Fruit fly (Drosophila melanogaster) whole organism, embryonic: ENCODE measurements around the gene CG17786.

Experiments
- Asciz ChIP-seq: fragments of 200-800 bp; sonication (Bioruptor generic); optimal IDR thresholded peaks from 2 replicates; lab custom pipeline; 2017; ENCODE audit warnings: missing biosample characterization, mild to moderate bottlenecking, missing genetic modification characterization, missing genetic modification reagents
- CG10209 ChIP-seq: fragments of 200-800 bp; sonication (Bioruptor generic); optimal IDR thresholded peaks from 3 replicates; lab custom pipeline; 2017; ENCODE audit warnings: missing biosample characterization, mild to moderate bottlenecking, missing genetic modification characterization, missing genetic modification reagents
- CG10431 ChIP-seq: fragments of 200-800 bp; sonication (Bioruptor generic); optimal IDR thresholded peaks from 3 replicates; lab custom pipeline; 2018; ENCODE audit warnings: missing biosample characterization, mild to moderate bottlenecking, missing genetic modification characterization
- CG10462 ChIP-seq: fragments of 200-800 bp; sonication (Bioruptor generic); optimal IDR thresholded peaks from 2 replicates; lab custom pipeline; 2016; ENCODE audit warnings: missing biosample characterization, missing genetic modification characterization
- CG10565 ChIP-seq: fragments of 200-800 bp; sonication (Bioruptor generic); optimal IDR thresholded peaks from 3 replicates; lab custom pipeline; 2016; ENCODE audit warnings: missing biosample characterization, mild to moderate bottlenecking, missing genetic modification characterization
- CG11723 ChIP-seq: fragments of 200-800 bp; sonication (Bioruptor generic); optimal IDR thresholded peaks from 2 replicates; lab custom pipeline; 2017; ENCODE audit warnings: missing biosample characterization, mild to moderate bottlenecking, missing genetic modification characterization
- CG12299 ChIP-seq: fragments of 200-800 bp; sonication (Bioruptor generic); optimal IDR thresholded peaks from 2 replicates; lab custom pipeline; 2018; ENCODE audit warnings: missing biosample characterization, mild to moderate bottlenecking, missing genetic modification characterization
- CG1233 ChIP-seq: fragments of 200-800 bp; sonication (Bioruptor generic); optimal IDR thresholded peaks from 4 replicates; lab custom pipeline; 2018; ENCODE audit warnings: missing biosample characterization, mild to moderate bottlenecking, missing genetic modification characterization
- CG12391 ChIP-seq: fragments of 200-800 bp; sonication (Bioruptor generic); optimal IDR thresholded peaks from 3 replicates; lab custom pipeline; 2018; ENCODE audit warnings: missing biosample characterization, mild to moderate bottlenecking, missing genetic modification characterization, moderate library complexity
- CG13123 ChIP-seq: fragments of 200-800 bp; sonication (Bioruptor generic); optimal IDR thresholded peaks from 2 replicates; lab custom pipeline; 2016; ENCODE audit warnings: missing biosample characterization, missing genetic modification characterization
- CG13296 ChIP-seq: fragments of 200-800 bp; sonication (Bioruptor generic); optimal IDR thresholded peaks from 3 replicates; lab custom pipeline; 2018; ENCODE audit warnings: missing biosample characterization, mild to moderate bottlenecking, missing genetic modification characterization
- CG14667 ChIP-seq: fragments of 200-800 bp; sonication (Bioruptor generic); IDR thresholded peaks from 2 replicates; pipeline ENCODE4 v1.3.6; 2022; ENCODE audit warnings: missing biosample characterization, missing genetic modification characterization
- CG14710 ChIP-seq: fragments of 200-800 bp; sonication (Bioruptor generic); optimal IDR thresholded peaks from 3 replicates; lab custom pipeline; 2019; ENCODE audit warnings: missing biosample characterization, mild to moderate bottlenecking, missing genetic modification characterization, moderate library complexity
- CG16863 ChIP-seq: fragments of 200-800 bp; sonication (Bioruptor generic); optimal IDR thresholded peaks from 3 replicates; lab custom pipeline; 2016; ENCODE audit warnings: missing biosample characterization, missing genetic modification characterization
- CG17328 ChIP-seq: fragments of 200-800 bp; sonication (Bioruptor generic); IDR thresholded peaks from 2 replicates; pipeline ENCODE4 v1.3.6; 2022; ENCODE audit warnings: missing biosample characterization, missing genetic modification characterization
- CG17568 ChIP-seq: fragments of 200-800 bp; sonication (Bioruptor generic); optimal IDR thresholded peaks from 2 replicates; lab custom pipeline; 2018; ENCODE audit warnings: missing biosample characterization, mild to moderate bottlenecking, missing genetic modification characterization, moderate library complexity
- CG17829 ChIP-seq: fragments of 200-800 bp; optimal IDR thresholded peaks from 2 replicates; lab custom pipeline; 2019; ENCODE audit warnings: missing biosample characterization, mild to moderate bottlenecking, missing genetic modification characterization, moderate library complexity
- CG1832 ChIP-seq: fragments of 200-800 bp; sonication (Bioruptor generic); optimal IDR thresholded peaks from 2 replicates; lab custom pipeline; 2017; ENCODE audit warnings: missing biosample characterization, mild to moderate bottlenecking, missing genetic modification characterization, inconsistent platforms
- CG18599 ChIP-seq: fragments of 200-800 bp; sonication (Bioruptor generic); optimal IDR thresholded peaks from 3 replicates; lab custom pipeline; 2017; ENCODE audit warnings: missing biosample characterization, missing genetic modification characterization, mild to moderate bottlenecking, moderate library complexity, missing genetic modification reagents
- CG2889 ChIP-seq: fragments of 200-800 bp; sonication (Bioruptor generic); IDR thresholded peaks from 3 replicates; pipeline ENCODE4 v1.3.6; 2022; ENCODE audit warnings: missing biosample characterization, missing genetic modification characterization
- CG32767 ChIP-seq: fragments of 200-800 bp; sonication (Bioruptor generic); IDR thresholded peaks from 2 replicates; pipeline ENCODE4 v1.3.6; 2022; ENCODE audit warnings: missing biosample characterization, missing genetic modification characterization
- CG3995 ChIP-seq: fragments of 200-800 bp; sonication (Bioruptor generic); optimal IDR thresholded peaks from 3 replicates; lab custom pipeline; 2016; ENCODE audit warnings: missing biosample characterization, missing genetic modification characterization
- CG4617 ChIP-seq: fragments of 200-800 bp; sonication (Bioruptor generic); optimal IDR thresholded peaks from 3 replicates; lab custom pipeline; 2016; ENCODE audit warnings: missing biosample characterization, missing genetic modification characterization, borderline replicate concordance
- CG8281 ChIP-seq: fragments of 200-800 bp; sonication (Bioruptor generic); optimal IDR thresholded peaks from 2 replicates; lab custom pipeline; 2018; ENCODE audit warnings: missing biosample characterization, mild to moderate bottlenecking, missing genetic modification characterization, moderate library complexity
- CG9437 ChIP-seq: fragments of 200-800 bp; sonication (Bioruptor generic); optimal IDR thresholded peaks from 2 replicates; lab custom pipeline; 2018; ENCODE audit warnings: missing biosample characterization, mild to moderate bottlenecking, missing genetic modification characterization
- CG9932 ChIP-seq: fragments of 200-800 bp; sonication (Bioruptor generic); IDR thresholded peaks from 2 replicates; pipeline ENCODE4 v1.3.6; 2022; ENCODE audit warnings: missing biosample characterization, missing genetic modification characterization
- Chrac-16 ChIP-seq: fragments of 200-800 bp; sonication (Bioruptor generic); optimal IDR thresholded peaks from 3 replicates; lab custom pipeline; 2016; ENCODE audit warnings: missing biosample characterization, missing genetic modification characterization
- Gsc ChIP-seq: fragments of 200-800 bp; sonication (Bioruptor generic); IDR thresholded peaks from 2 replicates; pipeline ENCODE4 v1.3.6; 2022; ENCODE audit warnings: missing biosample characterization, missing genetic modification characterization
- Hr39 ChIP-seq: fragments of >200 bp; optimal IDR thresholded peaks from 2 replicates; lab custom pipeline; 2017
- Lim3 ChIP-seq: fragments of 200-800 bp; sonication (Bioruptor generic); IDR thresholded peaks from 2 replicates; pipeline ENCODE4 v1.3.6; 2022; ENCODE audit warnings: missing biosample characterization, missing genetic modification characterization
- Meics ChIP-seq: fragments of 200-800 bp; sonication (Bioruptor generic); optimal IDR thresholded peaks from 2 replicates; lab custom pipeline; 2017; ENCODE audit warnings: missing biosample characterization, mild to moderate bottlenecking, missing genetic modification characterization
- Myb ChIP-seq: fragments of 200-800 bp; sonication (Bioruptor generic); optimal IDR thresholded peaks from 2 replicates; lab custom pipeline; 2016; ENCODE audit warnings: missing biosample characterization, missing genetic modification characterization
- Sin3A ChIP-seq: fragments of >200 bp; optimal IDR thresholded peaks from 2 replicates; lab custom pipeline; 2018
- Six4 ChIP-seq: fragments of 200-800 bp; sonication (Bioruptor generic); optimal IDR thresholded peaks from 2 replicates; lab custom pipeline; 2016; ENCODE audit warnings: missing biosample characterization, missing genetic modification characterization
- YL-1 ChIP-seq: fragments of 200-800 bp; sonication (Bioruptor generic); optimal IDR thresholded peaks from 3 replicates; lab custom pipeline; 2017; ENCODE audit warnings: missing biosample characterization, mild to moderate bottlenecking, missing genetic modification characterization
- aop ChIP-seq: fragments of 200-800 bp; sonication (Bioruptor generic); IDR thresholded peaks from 2 replicates; pipeline ENCODE4 v1.3.6; 2022; ENCODE audit warnings: missing biosample characterization, missing genetic modification characterization
- crp ChIP-seq, 2 experiments: fragments of 200-800 bp; sonication (Bioruptor generic); optimal IDR thresholded peaks; 2 replicates in 1 of 2; 3 replicates in 1 of 2; lab custom pipeline; 2017; ENCODE audit warnings: missing biosample characterization in 2 of 2, missing genetic modification characterization in 2 of 2, mild to moderate bottlenecking in 1 of 2, moderate library complexity in 1 of 2
- fd102C ChIP-seq: fragments of 200-800 bp; sonication (Bioruptor generic); optimal IDR thresholded peaks from 2 replicates; lab custom pipeline; 2018; ENCODE audit warnings: missing biosample characterization, mild to moderate bottlenecking, missing genetic modification characterization, moderate library complexity
- gem ChIP-seq: fragments of 200-800 bp; sonication (Bioruptor generic); optimal IDR thresholded peaks from 2 replicates; lab custom pipeline; 2019; ENCODE audit warnings: missing biosample characterization, mild to moderate bottlenecking, missing genetic modification characterization, moderate library complexity
- kah ChIP-seq: fragments of 200-800 bp; sonication (Bioruptor generic); optimal IDR thresholded peaks from 2 replicates; lab custom pipeline; 2018; ENCODE audit warnings: missing biosample characterization, mild to moderate bottlenecking, missing genetic modification characterization
- lmd ChIP-seq: fragments of 200-800 bp; sonication (Bioruptor generic); IDR thresholded peaks from 2 replicates; pipeline ENCODE4 v1.3.6; 2022; ENCODE audit warnings: missing biosample characterization, missing genetic modification characterization
- luna ChIP-seq: fragments of 200-800 bp; sonication (Bioruptor generic); optimal IDR thresholded peaks from 2 replicates; lab custom pipeline; 2016; ENCODE audit warnings: missing biosample characterization, missing genetic modification characterization
- pzg ChIP-seq: fragments of 200-800 bp; sonication (Bioruptor generic); optimal IDR thresholded peaks from 3 replicates; lab custom pipeline; 2018; ENCODE audit warnings: missing biosample characterization, mild to moderate bottlenecking, missing genetic modification characterization, moderate library complexity
- ro ChIP-seq: fragments of 200-800 bp; sonication (Bioruptor generic); IDR thresholded peaks from 2 replicates; pipeline ENCODE4 v1.3.6; 2022; ENCODE audit warnings: missing biosample characterization, missing genetic modification characterization
- schlank ChIP-seq: fragments of 200-800 bp; sonication (Bioruptor generic); optimal IDR thresholded peaks from 2 replicates; lab custom pipeline; 2018; ENCODE audit warnings: missing biosample characterization, mild to moderate bottlenecking, missing genetic modification characterization
- seq ChIP-seq: fragments of 200-800 bp; sonication (Bioruptor generic); IDR thresholded peaks from 2 replicates; pipeline ENCODE4 v1.3.6; 2022; ENCODE audit warnings: missing biosample characterization, missing genetic modification characterization
- shn ChIP-seq: fragments of 200-800 bp; sonication (Bioruptor generic); optimal IDR thresholded peaks from 3 replicates; lab custom pipeline; 2016; ENCODE audit warnings: missing biosample characterization, missing genetic modification characterization
- slou ChIP-seq: fragments of 200-800 bp; sonication (Bioruptor generic); optimal IDR thresholded peaks from 3 replicates; lab custom pipeline; 2016; ENCODE audit warnings: missing biosample characterization, missing genetic modification characterization
- sug ChIP-seq: fragments of 200-800 bp; optimal IDR thresholded peaks from 2 replicates; lab custom pipeline; 2019; ENCODE audit warnings: missing biosample characterization, mild to moderate bottlenecking, missing genetic modification characterization, moderate library complexity
- tgo ChIP-seq: fragments of 200-800 bp; sonication (Bioruptor generic); IDR thresholded peaks from 3 replicates; pipeline ENCODE4 v1.3.6; 2022; ENCODE audit warnings: missing biosample characterization, missing genetic modification characterization
- unpg ChIP-seq: fragments of 200-800 bp; sonication (Bioruptor generic); optimal IDR thresholded peaks from 3 replicates; lab custom pipeline; 2018; ENCODE audit warnings: missing biosample characterization, mild to moderate bottlenecking, missing genetic modification characterization, moderate library complexity
- wek ChIP-seq: fragments of 200-800 bp; sonication (Bioruptor generic); optimal IDR thresholded peaks from 3 replicates; lab custom pipeline; 2018; ENCODE audit warnings: missing biosample characterization, mild to moderate bottlenecking, missing genetic modification characterization, moderate library complexity

The CG17786 gene

dm6 chr3R:24186188-24186587, 32.3 kb downstream of the CG17786 start, which contains the start of gene mora (continued):
- TF ChIP-seq Asciz (GFP tag; lab: Kevin White, UChicago) (no peak), Six4 (GFP tag; lab: Kevin White, UChicago) (no peak), Myb (GFP tag; lab: Kevin White, UChicago) (no peak), CG13123 (GFP tag; lab: Kevin White, UChicago) (no peak), sug (no peak), CG17829 (tag; lab: Kevin White, UChicago) (no peak), CG1233 (GFP tag; lab: Kevin White, UChicago) (no peak), shn (GFP tag; lab: Kevin White, UChicago) (no peak), seq (no peak), CG12299 (tag; lab: Kevin White, UChicago) (no peak), CG10209 (GFP tag; lab: Kevin White, UChicago) (no peak), CG10565 (no peak), CG9437 (GFP tag; lab: Kevin White, UChicago) (peak; percentile 22), lmd (no peak), crp (GFP tag; optimal IDR thresholded peaks at IDR 0.05; lab: Kevin White, UChicago) (peak in 1 of 2 experiments; percentile 69), CG16863 (GFP tag; lab: Kevin White, UChicago) (no peak), unpg (GFP tag; lab: Kevin White, UChicago) (no peak), CG14667 (no peak), CG11723 (GFP tag; lab: Kevin White, UChicago) (no peak), CG10431 (GFP tag; lab: Kevin White, UChicago) (no peak), CG17568 (GFP tag; lab: Kevin White, UChicago) (no peak), kah (GFP tag; lab: Kevin White, UChicago) (no peak), CG9932 (GFP tag; lab: Robert Waterston, UW) (no peak), YL-1 (peak; percentile 72), CG2889 (GFP tag; lab: Robert Waterston, UW) (no peak), gem (tag; lab: Kevin White, UChicago) (no peak), Chrac-16 (GFP tag; lab: Kevin White, UChicago) (no peak), fd102C (no peak), CG10462 (no peak), ro (GFP tag; lab: Robert Waterston, UW) (no peak), Gsc (no peak), CG13296 (no peak), tgo (GFP tag; lab: Robert Waterston, UW) (no peak), CG14710 (tag; lab: Kevin White, UChicago) (peak; percentile 40), Lim3 (GFP tag; lab: Robert Waterston, UW) (no peak), pzg (GFP tag; lab: Kevin White, UChicago) (peak; percentile 65), slou (GFP tag; lab: Kevin White, UChicago) (no peak), CG12391 (tag; lab: Kevin White, UChicago) (no peak), wek (peak; percentile 11), CG32767 (GFP tag; lab: Robert Waterston, UW) (no peak), CG4617 (GFP tag; lab: Kevin White, UChicago) (peak; percentile 69), CG1832 (GFP tag; lab: Kevin White, UChicago) (no peak), Meics (GFP tag; lab: Kevin White, UChicago) (no peak), Sin3A (lab: Kevin White, UChicago) (peak; percentile 40), CG3995 (GFP tag; lab: Kevin White, UChicago) (peak; percentile 38), aop (no peak), CG18599 (GFP tag; lab: Kevin White, UChicago) (no peak), CG8281 (tag; lab: Kevin White, UChicago) (no peak), CG17328 (GFP tag; lab: Robert Waterston, UW) (no peak), Hr39 (lab: Kevin White, UChicago) (no peak), schlank (tag; lab: Kevin White, UChicago) (no peak), luna (GFP tag; lab: Kevin White, UChicago) (no peak)
